Fruit fly (Drosophila melanogaster) whole organism, wandering third instar larva: ENCODE measurements around the gene CG8837.
A peak's percentile ranks its signal among the peaks of the same experiment; 100 is the strongest.

Experiments
- CG9705 ChIP-seq: fragments of 200-800 bp; sonication (Bioruptor generic); optimal IDR thresholded peaks from 2 replicates; lab custom pipeline; 2018; ENCODE audit warnings: missing biosample characterization, mild to moderate bottlenecking, missing genetic modification characterization
- CrebA ChIP-seq: fragments of 200-800 bp; sonication (Bioruptor generic); optimal IDR thresholded peaks from 2 replicates; lab custom pipeline; 2016; ENCODE audit warnings: missing biosample characterization, mild to moderate bottlenecking, missing genetic modification characterization, borderline replicate concordance
- GATAd ChIP-seq: sonication (Bioruptor generic); optimal IDR thresholded peaks from 2 replicates; lab custom pipeline; 2016; ENCODE audit warnings: missing biosample characterization, missing genetic modification characterization
- Hnf4 ChIP-seq: fragments of 200-800 bp; sonication (Bioruptor generic); optimal IDR thresholded peaks from 2 replicates; lab custom pipeline; 2016; ENCODE audit warnings: missing biosample characterization, mild to moderate bottlenecking, missing genetic modification characterization
- Hr83 ChIP-seq: fragments of 200-300 bp; sonication (Bioruptor generic); optimal IDR thresholded peaks from 2 replicates; lab custom pipeline; 2016; ENCODE audit warnings: missing biosample characterization, mild to moderate bottlenecking, missing genetic modification characterization, moderate library complexity; ENCODE audit not compliant: poor library complexity, severe bottlenecking
- N ChIP-seq: fragments of >200 bp; optimal IDR thresholded peaks from 2 replicates; lab custom pipeline; 2018; ENCODE audit warnings: missing biosample characterization, missing external identifiers, missing genetic modification characterization
- Rel ChIP-seq, 2 experiments: fragments of 200-800 bp; sonication (Bioruptor generic) in 1 of 2; optimal IDR thresholded peaks; 2 replicates in 1 of 2; 3 replicates in 1 of 2; lab custom pipeline; 2016 to 2019; ENCODE audit warnings: mild to moderate bottlenecking in 2 of 2, missing biosample characterization in 2 of 2, missing genetic modification characterization in 2 of 2, moderate library complexity in 1 of 2
- dl ChIP-seq, 2 experiments: fragments of 175-275, 200-275 bp in 1 of 2; fragments of 200-275 bp in 1 of 2; sonication (Bioruptor generic); optimal IDR thresholded peaks; lab custom pipeline; 2018; ENCODE audit warnings: mild to moderate bottlenecking in 2 of 2, missing biosample characterization in 2 of 2, missing genetic modification characterization in 2 of 2, moderate library complexity in 2 of 2; ENCODE audit not compliant: partially characterized antibody in 2 of 2, insufficient read depth in 1 of 2
- foxo ChIP-seq, 2 experiments: fragments of 200-800 bp; sonication (Bioruptor generic); optimal IDR thresholded peaks; 2 replicates in 1 of 2; 3 replicates in 1 of 2; lab custom pipeline; 2016 to 2017; ENCODE audit warnings: missing biosample characterization in 2 of 2, missing genetic modification characterization in 2 of 2
- fru ChIP-seq: fragments of 200-800 bp; sonication (Bioruptor generic); optimal IDR thresholded peaks from 3 replicates; lab custom pipeline; 2016; ENCODE audit warnings: missing biosample characterization, mild to moderate bottlenecking, missing genetic modification characterization
- h ChIP-seq: fragments of 200-800 bp; sonication (Bioruptor generic); optimal IDR thresholded peaks from 3 replicates; lab custom pipeline; 2016; ENCODE audit warnings: missing biosample characterization, mild to moderate bottlenecking, missing genetic modification characterization
- pan ChIP-seq: fragments of >200 bp; optimal IDR thresholded peaks from 2 replicates; lab custom pipeline; 2017
- rgr ChIP-seq: fragments of 200-800 bp; sonication (Bioruptor generic); optimal IDR thresholded peaks from 3 replicates; lab custom pipeline; 2016; ENCODE audit warnings: missing biosample characterization, mild to moderate bottlenecking, missing genetic modification characterization
- usp ChIP-seq: fragments of >200 bp; optimal IDR thresholded peaks from 2 replicates; lab custom pipeline; 2017; ENCODE audit warnings: missing biosample characterization, missing genetic modification characterization

dm6 chr2L:3348146-3348747 lies 28.2 kb downstream of the CG8837 start:
- TF ChIP-seq Hnf4 (GFP tag; lab: Kevin White, UChicago) = peak; percentile 91
- TF ChIP-seq dl (GFP tag; optimal IDR thresholded peaks at IDR 0.05; lab: Kevin White, UChicago; ENCODE audit: insufficient read depth in 1 of 2, partially characterized antibody in 2 of 2) = no peak
- TF ChIP-seq N (GFP tag; lab: Kevin White, UChicago) = no peak
- TF ChIP-seq Rel (GFP tag; optimal IDR thresholded peaks at IDR 0.05; lab: Kevin White, UChicago) = no peak
- peak; percentile 23 for TF ChIP-seq Rel (tag; optimal IDR thresholded peaks at IDR 0.05; lab: Kevin White, UChicago)
- no peak for TF ChIP-seq usp (GFP tag; lab: Kevin White, UChicago)
- TF ChIP-seq foxo (GFP tag; optimal IDR thresholded peaks at IDR 0.05; lab: Kevin White, UChicago) = peak; percentile 52 to 81
- peak; percentile 85 for TF ChIP-seq rgr
- no peak for TF ChIP-seq CrebA
- TF ChIP-seq GATAd (GFP tag; lab: Kevin White, UChicago) = peak; percentile 63
- peak; percentile 6 for TF ChIP-seq CG9705
- peak; percentile 79 for TF ChIP-seq fru (GFP tag; lab: Kevin White, UChicago)
- TF ChIP-seq h (GFP tag; lab: Kevin White, UChicago) = peak; percentile 87
- TF ChIP-seq Hr83 (GFP tag; lab: Kevin White, UChicago) = no peak
- TF ChIP-seq pan (lab: Kevin White, UChicago) = no peak
